Fruit fly (Drosophila melanogaster): Measurements from ENCODE around the gene PGRP-LD.

PGRP-LD gene

DNA sequence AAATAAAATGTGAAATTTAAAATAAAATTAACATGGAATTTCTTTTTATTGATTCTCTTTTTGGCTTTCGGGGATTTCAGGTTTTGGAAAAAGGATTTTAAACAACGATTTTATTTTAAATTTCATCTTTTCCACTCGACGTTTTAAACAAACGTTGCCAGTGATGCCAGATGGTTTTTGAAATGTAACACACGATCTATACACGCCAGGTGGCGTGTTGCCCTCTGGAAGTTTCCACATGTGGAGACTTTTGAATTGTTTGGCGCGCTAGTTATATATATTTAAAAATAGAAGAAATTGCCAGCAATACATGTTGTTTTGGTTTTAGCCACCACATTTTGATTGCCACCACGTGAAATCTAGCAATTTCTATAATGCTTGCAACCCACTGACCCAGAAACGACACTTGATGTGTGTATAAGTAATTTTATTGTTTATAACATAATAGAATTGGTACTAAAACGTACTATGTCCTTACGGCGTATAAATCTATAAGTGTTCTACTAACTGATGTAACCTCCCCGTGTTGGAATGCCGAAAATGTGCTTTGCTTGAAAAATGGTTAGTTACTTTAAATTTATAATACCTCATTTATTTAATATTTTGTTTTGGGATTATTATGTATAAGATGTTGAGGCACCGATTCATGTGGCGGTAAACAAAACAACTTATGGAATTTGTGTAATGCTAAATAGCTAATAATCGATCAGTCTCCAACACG lies 30.1 kb upstream of the PGRP-LD start (continued):
- TF ChIP-seq TFAM (GFP tag; optimal IDR thresholded peaks at IDR 0.05) (no peak), Oaz (GFP tag; IDR thresholded peaks at IDR 0.05) (no peak), E2f2 (GFP tag; IDR thresholded peaks at IDR 0.05) (peak; percentile 98), Six4 (GFP tag; optimal IDR thresholded peaks at IDR 0.05) (no peak), CG18619 (GFP tag; optimal IDR thresholded peaks at IDR 0.05) (no peak), Max (GFP tag; optimal IDR thresholded peaks at IDR 0.05) (peak; percentile 7), CG1529 (GFP tag; optimal IDR thresholded peaks at IDR 0.05) (no peak), CG15601 (tag; optimal IDR thresholded peaks at IDR 0.05) (peak; percentile 17), CrebB (tag; optimal IDR thresholded peaks at IDR 0.05) (no peak), az2 (GFP tag; optimal IDR thresholded peaks at IDR 0.05) (no peak), Camta (GFP tag; optimal IDR thresholded peaks at IDR 0.05) (no peak), CG4328 (GFP tag; optimal IDR thresholded peaks at IDR 0.05) (no peak), Opbp (GFP tag; IDR thresholded peaks at IDR 0.05; ENCODE audit: partially characterized antibody) (peak; percentile 47; the same call in 1 of the 3 replicates), CG10209 (GFP tag; optimal IDR thresholded peaks at IDR 0.05) (no peak), vnd (GFP tag; IDR thresholded peaks at IDR 0.05; ENCODE audit: partially characterized antibody) (no peak), CG3163 (GFP tag; optimal IDR thresholded peaks at IDR 0.05) (no peak), slou (GFP tag; optimal IDR thresholded peaks at IDR 0.05) (no peak), Dbx (GFP tag; IDR thresholded peaks at IDR 0.05) (0 out of 3 replicates have a peak, but pooled peaks have one; percentile 25), CG4360 (GFP tag; IDR thresholded peaks at IDR 0.05) (peak; percentile 9; the same call in 1 of the 2 replicates), CG14710 (tag; optimal IDR thresholded peaks at IDR 0.05) (peak; percentile 53), B-H2 (GFP tag; optimal IDR thresholded peaks at IDR 0.05) (peak; percentile 52), stwl (tag; optimal IDR thresholded peaks at IDR 0.05) (peak; percentile 93), CG2120 (GFP tag; optimal IDR thresholded peaks at IDR 0.05) (peak; percentile 19), da (GFP tag; optimal IDR thresholded peaks at IDR 0.05) (no peak), CG4820 (GFP tag; optimal IDR thresholded peaks at IDR 0.05) (no peak), YL-1 (GFP tag; optimal IDR thresholded peaks at IDR 0.05) (peak; percentile 34), CG2199 (GFP tag; IDR thresholded peaks at IDR 0.05) (peak; percentile 21; the same call in 1 of the 3 replicates), CG2889 (GFP tag; IDR thresholded peaks at IDR 0.05) (no peak), pnt (GFP tag; optimal IDR thresholded peaks at IDR 0.05) (no peak), Xrp1 (GFP tag; IDR thresholded peaks at IDR 0.05) (no peak), dysf (GFP tag; IDR thresholded peaks at IDR 0.05) (no peak), CG13287 (GFP tag; IDR thresholded peaks at IDR 0.05; ENCODE audit: partially characterized antibody) (peak; percentile 46; the same call in 1 of the 2 replicates), CG3838 (GFP tag; optimal IDR thresholded peaks at IDR 0.05) (no peak), CTCF (GFP tag; optimal IDR thresholded peaks at IDR 0.05) (peak; percentile 97), CG18599 (GFP tag; optimal IDR thresholded peaks at IDR 0.05) (no peak), CG15073 (GFP tag; optimal IDR thresholded peaks at IDR 0.05) (no peak), CG31365 (tag; optimal IDR thresholded peaks at IDR 0.05) (no peak), CG10147 (GFP tag; optimal IDR thresholded peaks at IDR 0.05) (no peak), CG16813 (GFP tag; IDR thresholded peaks at IDR 0.05; ENCODE audit: partially characterized antibody) (no peak; the same call in 2 of the 3 replicates), CG17912 (GFP tag; optimal IDR thresholded peaks at IDR 0.05) (peak; percentile 57), CG31441 (GFP tag; IDR thresholded peaks at IDR 0.05) (0 out of 2 replicates have a peak, but pooled peaks have one; percentile 26), CG2712 (tag; optimal IDR thresholded peaks at IDR 0.05) (no peak), CG32532 (GFP tag; IDR thresholded peaks at IDR 0.05) (peak; percentile 26; the same call in 1 of the 2 replicates), sisA (GFP tag; IDR thresholded peaks at IDR 0.05) (no peak), CG3726 (GFP tag; IDR thresholded peaks at IDR 0.05) (no peak), ro (GFP tag; IDR thresholded peaks at IDR 0.05) (no peak), E2f1 (GFP tag; IDR thresholded peaks at IDR 0.05) (no peak), CG18011 (GFP tag; optimal IDR thresholded peaks at IDR 0.05) (no peak), pita (GFP tag; optimal IDR thresholded peaks at IDR 0.05) (peak; percentile 8), dati (GFP tag; IDR thresholded peaks at IDR 0.05) (no peak), z (GFP tag; IDR thresholded peaks at IDR 0.05) (no peak)
